Fruit fly (Drosophila melanogaster) whole organism, embryonic: Measurements from ENCODE around the gene Tango5.

ENCODE experiments used
- CG10147 ChIP-seq: fragments of 200-800 bp; sonication (Bioruptor generic); optimal IDR thresholded peaks from 2 replicates; lab custom pipeline; 2019; ENCODE audit warnings: missing biosample characterization, mild to moderate bottlenecking, missing genetic modification characterization, moderate library complexity
- CG10321 ChIP-seq: fragments of 200-800 bp; sonication (Bioruptor generic); IDR thresholded peaks from 2 replicates; pipeline ENCODE4 v1.3.6; 2022; ENCODE audit warnings: missing biosample characterization, missing genetic modification characterization
- CG11560 ChIP-seq: fragments of 200-800 bp; sonication (Bioruptor generic); IDR thresholded peaks from 3 replicates; pipeline ENCODE4 v1.3.6; 2022; ENCODE audit warnings: missing biosample characterization, missing genetic modification characterization
- CG12104 ChIP-seq: fragments of 200-800 bp; sonication (Bioruptor generic); optimal IDR thresholded peaks from 3 replicates; lab custom pipeline; 2016; ENCODE audit warnings: missing biosample characterization, missing genetic modification characterization
- CG13123 ChIP-seq: fragments of 200-800 bp; sonication (Bioruptor generic); optimal IDR thresholded peaks from 2 replicates; lab custom pipeline; 2016; ENCODE audit warnings: missing biosample characterization, missing genetic modification characterization
- CG13287 ChIP-seq: fragments of 200-800 bp; sonication (Bioruptor generic); IDR thresholded peaks from 2 replicates; pipeline ENCODE4 v1.3.6; 2022; ENCODE audit warnings: missing biosample characterization, missing genetic modification characterization; ENCODE audit not compliant: partially characterized antibody
- CG13424 ChIP-seq: fragments of 200-800 bp; sonication (Bioruptor generic); optimal IDR thresholded peaks from 2 replicates; lab custom pipeline; 2019; ENCODE audit warnings: missing biosample characterization, mild to moderate bottlenecking, missing genetic modification characterization, moderate library complexity
- CG14710 ChIP-seq: fragments of 200-800 bp; sonication (Bioruptor generic); optimal IDR thresholded peaks from 3 replicates; lab custom pipeline; 2019; ENCODE audit warnings: missing biosample characterization, mild to moderate bottlenecking, missing genetic modification characterization, moderate library complexity
- CG14860 ChIP-seq: fragments of 200-800 bp; sonication (Bioruptor generic); IDR thresholded peaks from 3 replicates; pipeline ENCODE4 v1.3.6; 2022; ENCODE audit warnings: missing biosample characterization, missing genetic modification characterization; ENCODE audit not compliant: partially characterized antibody
- CG15601 ChIP-seq: fragments of 200-800 bp; sonication (Bioruptor generic); optimal IDR thresholded peaks from 3 replicates; lab custom pipeline; 2019; ENCODE audit warnings: missing biosample characterization, mild to moderate bottlenecking, missing genetic modification characterization, moderate library complexity
- CG16813 ChIP-seq: fragments of 200-800 bp; sonication (Bioruptor generic); IDR thresholded peaks from 3 replicates; pipeline ENCODE4 v1.3.6; 2022; ENCODE audit warnings: missing biosample characterization, missing genetic modification characterization; ENCODE audit not compliant: partially characterized antibody
- CG17361 ChIP-seq: fragments of 200-800 bp; sonication (Bioruptor generic); IDR thresholded peaks from 3 replicates; pipeline ENCODE4 v1.3.6; 2022; ENCODE audit warnings: missing biosample characterization, missing genetic modification characterization
- CG30020 ChIP-seq: fragments of 200-800 bp; optimal IDR thresholded peaks from 2 replicates; lab custom pipeline; 2019; ENCODE audit warnings: missing biosample characterization, mild to moderate bottlenecking, missing genetic modification characterization, moderate library complexity
- CG8290 ChIP-seq, 3 experiments: fragments of 200-800 bp; sonication (Bioruptor generic); optimal IDR thresholded peaks; 2 replicates each; lab custom pipeline; 2016 to 2019; ENCODE audit warnings: missing biosample characterization in 3 of 3, missing genetic modification characterization in 3 of 3, mild to moderate bottlenecking in 2 of 3, moderate library complexity in 1 of 3
- CHES-1-like ChIP-seq: fragments of 200-800 bp; sonication (Bioruptor generic); optimal IDR thresholded peaks from 2 replicates; lab custom pipeline; 2016; ENCODE audit warnings: missing biosample characterization, missing genetic modification characterization
- Chrac-16 ChIP-seq: fragments of 200-800 bp; sonication (Bioruptor generic); optimal IDR thresholded peaks from 3 replicates; lab custom pipeline; 2016; ENCODE audit warnings: missing biosample characterization, missing genetic modification characterization
- CrebB ChIP-seq: fragments of 200-800 bp; sonication (Bioruptor generic); optimal IDR thresholded peaks from 3 replicates; lab custom pipeline; 2018; ENCODE audit warnings: missing biosample characterization, mild to moderate bottlenecking, missing genetic modification characterization
- Deaf1 ChIP-seq: fragments of 200-800 bp; optimal IDR thresholded peaks from 3 replicates; lab custom pipeline; 2019; ENCODE audit warnings: missing biosample characterization, mild to moderate bottlenecking, missing genetic modification characterization, moderate library complexity
- HmgD ChIP-seq: fragments of 200-800 bp; sonication (Bioruptor generic); optimal IDR thresholded peaks from 3 replicates; lab custom pipeline; 2016; ENCODE audit warnings: missing biosample characterization, missing genetic modification characterization
- MBD-R2 ChIP-seq: fragments of 200-800 bp; sonication (Bioruptor generic); IDR thresholded peaks from 2 replicates; pipeline ENCODE4 v1.3.6; 2022; ENCODE audit warnings: missing biosample characterization, missing genetic modification characterization
- NC2β ChIP-seq: fragments of 200-800 bp; sonication (Bioruptor generic); optimal IDR thresholded peaks from 2 replicates; lab custom pipeline; 2016; ENCODE audit warnings: missing biosample characterization, missing genetic modification characterization
- Pdp1 ChIP-seq, 2 experiments: fragments of 200-800 bp; sonication (Bioruptor generic); optimal IDR thresholded peaks; 3 replicates each; lab custom pipeline; 2016; ENCODE audit warnings: missing biosample characterization in 2 of 2, missing genetic modification characterization in 2 of 2, mild to moderate bottlenecking in 1 of 2, moderate library complexity in 1 of 2
- Rx ChIP-seq: fragments of 200-800 bp; sonication (Bioruptor generic); IDR thresholded peaks from 2 replicates; pipeline ENCODE4 v1.3.6; 2022; ENCODE audit warnings: missing biosample characterization, missing genetic modification characterization
- Sin3A ChIP-seq: fragments of >200 bp; optimal IDR thresholded peaks from 2 replicates; lab custom pipeline; 2018
- Sox100B ChIP-seq: fragments of 200-800 bp; sonication (Bioruptor generic); optimal IDR thresholded peaks from 3 replicates; lab custom pipeline; 2018; ENCODE audit warnings: missing biosample characterization, mild to moderate bottlenecking, missing genetic modification characterization
- Sry-δ ChIP-seq: fragments of 200-800 bp; sonication (Bioruptor generic); optimal IDR thresholded peaks from 2 replicates; lab custom pipeline; 2016; ENCODE audit warnings: missing biosample characterization, missing genetic modification characterization
- Stat92E ChIP-seq, 3 experiments: fragments of >200 bp in 2 of 3; fragments of 200-800 bp in 1 of 3; sonication (Bioruptor generic) in 1 of 3; optimal IDR thresholded peaks; 2 replicates each; lab custom pipeline; 2017 to 2019; ENCODE audit warnings: missing biosample characterization in 3 of 3, missing genetic modification characterization in 3 of 3, mild to moderate bottlenecking in 1 of 3, moderate library complexity in 1 of 3
- Trl ChIP-seq, 3 experiments: fragments of >200 bp in 2 of 3; fragments of 200-800 bp in 1 of 3; sonication (Bioruptor generic) in 1 of 3; optimal IDR thresholded peaks; 2 replicates in 1 of 3; 3 replicates in 2 of 3; lab custom pipeline; 2016 to 2017; ENCODE audit warnings: missing biosample characterization in 1 of 3, missing genetic modification characterization in 1 of 3
- YL-1 ChIP-seq: fragments of 200-800 bp; sonication (Bioruptor generic); optimal IDR thresholded peaks from 3 replicates; lab custom pipeline; 2017; ENCODE audit warnings: missing biosample characterization, mild to moderate bottlenecking, missing genetic modification characterization
- danr ChIP-seq: fragments of 200-800 bp; sonication (Bioruptor generic); IDR thresholded peaks from 2 replicates; pipeline ENCODE4 v1.3.6; 2022; ENCODE audit warnings: missing biosample characterization, missing genetic modification characterization
- dm ChIP-seq: fragments of 200-800 bp; sonication (Bioruptor generic); optimal IDR thresholded peaks from 3 replicates; lab custom pipeline; 2016; ENCODE audit warnings: missing biosample characterization, missing genetic modification characterization
- dpn ChIP-seq, 2 experiments: fragments of 200-800 bp; sonication (Bioruptor generic); optimal IDR thresholded peaks; 3 replicates each; lab custom pipeline; 2016; ENCODE audit warnings: missing biosample characterization in 2 of 2, missing genetic modification characterization in 2 of 2
- fd102C ChIP-seq: fragments of 200-800 bp; sonication (Bioruptor generic); optimal IDR thresholded peaks from 2 replicates; lab custom pipeline; 2018; ENCODE audit warnings: missing biosample characterization, mild to moderate bottlenecking, missing genetic modification characterization, moderate library complexity
- gce ChIP-seq: fragments of 200-800 bp; sonication (Bioruptor generic); IDR thresholded peaks from 3 replicates; pipeline ENCODE4 v1.3.6; 2022; ENCODE audit warnings: missing biosample characterization, missing genetic modification characterization
- gem ChIP-seq: fragments of 200-800 bp; sonication (Bioruptor generic); optimal IDR thresholded peaks from 2 replicates; lab custom pipeline; 2019; ENCODE audit warnings: missing biosample characterization, mild to moderate bottlenecking, missing genetic modification characterization, moderate library complexity
- gfzf ChIP-seq: fragments of 200-800 bp; sonication (Bioruptor generic); optimal IDR thresholded peaks from 2 replicates; lab custom pipeline; 2016; ENCODE audit warnings: missing biosample characterization, mild to moderate bottlenecking, missing genetic modification characterization, moderate library complexity
- her ChIP-seq: fragments of 200-800 bp; sonication (Bioruptor generic); optimal IDR thresholded peaks from 2 replicates; lab custom pipeline; 2016; ENCODE audit warnings: missing biosample characterization, missing genetic modification characterization
- inv ChIP-seq: fragments of 200-800 bp; sonication (Bioruptor generic); IDR thresholded peaks from 2 replicates; pipeline ENCODE4 v1.3.6; 2022; ENCODE audit warnings: missing biosample characterization, missing genetic modification characterization; ENCODE audit not compliant: partially characterized antibody
- knrl ChIP-seq: fragments of 200-800 bp; sonication (Bioruptor generic); IDR thresholded peaks from 3 replicates; pipeline ENCODE4 v1.3.6; 2022; ENCODE audit warnings: missing biosample characterization, missing genetic modification characterization; ENCODE audit not compliant: partially characterized antibody
- nau ChIP-seq: fragments of 200-800 bp; sonication (Bioruptor generic); optimal IDR thresholded peaks from 3 replicates; lab custom pipeline; 2017; ENCODE audit warnings: missing biosample characterization, mild to moderate bottlenecking, missing genetic modification characterization, missing genetic modification reagents
- nmo ChIP-seq: fragments of 200-800 bp; sonication (Bioruptor generic); optimal IDR thresholded peaks from 2 replicates; lab custom pipeline; 2018; ENCODE audit warnings: missing biosample characterization, mild to moderate bottlenecking, missing genetic modification characterization, moderate library complexity
- peb ChIP-seq: fragments of 200-800 bp; sonication (Bioruptor generic); IDR thresholded peaks from 2 replicates; pipeline ENCODE4 v1.3.6; 2022; ENCODE audit warnings: missing biosample characterization, missing genetic modification characterization
- schlank ChIP-seq: fragments of 200-800 bp; sonication (Bioruptor generic); optimal IDR thresholded peaks from 2 replicates; lab custom pipeline; 2018; ENCODE audit warnings: missing biosample characterization, mild to moderate bottlenecking, missing genetic modification characterization
- sd ChIP-seq: fragments of 200-800 bp; sonication (Bioruptor generic); optimal IDR thresholded peaks from 3 replicates; lab custom pipeline; 2018; ENCODE audit warnings: missing biosample characterization, mild to moderate bottlenecking, missing genetic modification characterization, moderate library complexity
- tll ChIP-seq, 2 experiments: fragments of 200-800 bp in 1 of 2; fragments of >200 bp in 1 of 2; sonication (Bioruptor generic) in 1 of 2; optimal IDR thresholded peaks; 2 replicates each; lab custom pipeline; 2017 to 2019; ENCODE audit warnings: missing biosample characterization in 2 of 2, missing genetic modification characterization in 2 of 2, mild to moderate bottlenecking in 1 of 2, moderate library complexity in 1 of 2
- twi ChIP-seq: fragments of 200-800 bp; optimal IDR thresholded peaks from 2 replicates; lab custom pipeline; 2019; ENCODE audit warnings: missing biosample characterization, mild to moderate bottlenecking, missing genetic modification characterization, moderate library complexity
- unc-4 ChIP-seq: fragments of 200-800 bp; sonication (Bioruptor generic); IDR thresholded peaks from 2 replicates; pipeline ENCODE4 v1.3.6; 2022; ENCODE audit warnings: missing biosample characterization, missing genetic modification characterization; ENCODE audit not compliant: partially characterized antibody
- zfh1 ChIP-seq: fragments of 200-800 bp; sonication (Bioruptor generic); IDR thresholded peaks from 3 replicates; pipeline ENCODE4 v1.3.6; 2022; ENCODE audit warnings: missing biosample characterization, missing genetic modification characterization

Tango5 gene

DNA sequence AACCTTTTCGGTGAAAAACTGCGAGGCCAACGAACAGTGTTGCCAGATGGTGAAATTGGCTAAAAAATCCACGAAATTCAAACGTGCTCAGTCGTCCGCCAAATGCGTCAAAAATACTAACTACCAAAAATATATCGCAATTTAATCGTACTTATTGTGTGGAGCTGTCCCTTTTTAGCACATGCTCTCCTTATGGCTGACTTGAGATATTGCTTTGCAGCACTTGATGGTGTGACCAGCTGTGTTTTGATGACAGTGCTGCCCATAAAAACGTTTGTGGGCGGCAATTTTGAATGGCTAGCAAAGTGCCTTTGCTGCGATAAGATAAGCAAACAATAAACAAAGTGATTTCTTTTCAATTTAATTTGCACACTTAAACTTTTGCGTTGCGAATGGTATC, at the start of gene Tango5:
Tango5 (minus strand) TSS at position 208 of the 400 bp plus-strand sequence.
- TF ChIP-seq unc-4 (GFP tag; lab: Robert Waterston, UW) (peak; percentile 62; the same call in 1 of the 2 replicates), tll (GFP tag; optimal IDR thresholded peaks at IDR 0.05; lab: Kevin White, UChicago) (peak in 1 of 2 experiments; percentile 34), HmgD (peak; percentile 79), Stat92E (GFP tag; optimal IDR thresholded peaks at IDR 0.05; lab: Kevin White, UChicago) (peak in 1 of 3 experiments; percentile 52), gfzf (GFP tag; lab: Kevin White, UChicago) (peak; percentile 93), CG13123 (GFP tag; lab: Kevin White, UChicago) (no peak), CG10321 (GFP tag; lab: Robert Waterston, UW) (peak; percentile 93), Pdp1 (GFP tag; optimal IDR thresholded peaks at IDR 0.05; lab: Kevin White, UChicago) (peak in 1 of 2 experiments; percentile 40), schlank (no peak), Rx (no peak), CG10147 (GFP tag; lab: Kevin White, UChicago) (peak; percentile 31), CG16813 (GFP tag; lab: Robert Waterston, UW) (peak; percentile 57), inv (GFP tag; lab: Robert Waterston, UW) (peak; percentile 37; the same call in 1 of the 2 replicates), Chrac-16 (GFP tag; lab: Kevin White, UChicago) (no peak), CG12104 (GFP tag; lab: Kevin White, UChicago) (peak; percentile 13), Sox100B (no peak), CHES-1-like (GFP tag; lab: Kevin White, UChicago) (peak; percentile 21), gem (tag; lab: Kevin White, UChicago) (no peak), knrl (GFP tag; lab: Robert Waterston, UW) (peak; percentile 67), twi (tag; lab: Kevin White, UChicago) (peak; percentile 38), MBD-R2 (0 out of 2 replicates have a peak, but pooled peaks have one; percentile 25), nau (GFP tag; lab: Kevin White, UChicago) (no peak), NC2β (GFP tag; lab: Kevin White, UChicago) (peak; percentile 24), zfh1 (GFP tag; lab: Robert Waterston, UW) (no peak), CG15601 (tag; lab: Kevin White, UChicago) (peak; percentile 42), peb (no peak), dpn (GFP tag; optimal IDR thresholded peaks at IDR 0.05; lab: Kevin White, UChicago) (peak in 1 of 2 experiments; percentile 17), gce (GFP tag; lab: Robert Waterston, UW) (no peak), CrebB (tag; lab: Kevin White, UChicago) (peak; percentile 15), fd102C (GFP tag; lab: Kevin White, UChicago) (no peak), CG30020 (tag; lab: Kevin White, UChicago) (peak; percentile 33), YL-1 (GFP tag; lab: Kevin White, UChicago) (peak; percentile 21), CG13424 (peak; percentile 5), dm (GFP tag; lab: Kevin White, UChicago) (peak; percentile 48), Trl (optimal IDR thresholded peaks at IDR 0.05; lab: Kevin White, UChicago) (peak in 1 of 2 experiments; percentile 6), Trl (GFP tag; optimal IDR thresholded peaks at IDR 0.05; lab: Kevin White, UChicago) (peak; percentile 31), sd (tag; lab: Kevin White, UChicago) (peak; percentile 34), CG11560 (tag; lab: Robert Waterston, UW) (no peak), Sry-δ (GFP tag; lab: Kevin White, UChicago) (peak; percentile 65), CG8290 (GFP tag; optimal IDR thresholded peaks at IDR 0.05; lab: Kevin White, UChicago) (no peak), CG8290 (tag; optimal IDR thresholded peaks at IDR 0.05; lab: Kevin White, UChicago) (peak in 1 of 2 experiments; percentile 47), nmo (GFP tag; lab: Kevin White, UChicago) (peak; percentile 69), danr (GFP tag; lab: Robert Waterston, UW) (no peak), Deaf1 (tag; lab: Kevin White, UChicago) (peak; percentile 1), CG17361 (GFP tag; lab: Robert Waterston, UW) (peak; percentile 38; the same call in 1 of the 3 replicates), Sin3A (lab: Kevin White, UChicago) (peak; percentile 94), CG13287 (GFP tag; lab: Robert Waterston, UW) (peak; percentile 67), CG14860 (0 out of 3 replicates have a peak, but pooled peaks have one; percentile 17), her (GFP tag; lab: Kevin White, UChicago) (peak; percentile 72), CG14710 (peak; percentile 69)
